Fruit fly (Drosophila melanogaster): Measurements from ENCODE around the gene bma.

bma gene

dm6 chr3L:9969158-9969557 lies 61.2 kb downstream of the bma start:
- TF ChIP-seq noc (tag; optimal IDR thresholded peaks at IDR 0.05), result no peak

- TF ChIP-seq noc (tag; optimal IDR thresholded peaks at IDR 0.05), result peak; percentile 22
These were observed 64.3 kb downstream of the bma start, which contains the start of the genes CG6674, CG42455 and vnc for dm6 chr3L:9972007-9972856. Gene CG6674 (minus strand): TSS chr3L:9972054. Gene CG42455 (plus strand): TSS chr3L:9972312. Gene vnc (plus strand): TSS chr3L:9972312.

- TF ChIP-seq noc (tag; optimal IDR thresholded peaks at IDR 0.05), result no peak
These were observed 66.4 kb downstream of the bma start, which contains the start of gene dpr6 for dm6 chr3L:9974172-9974896. Gene dpr6 (plus strand): TSS chr3L:9974651.

Measured in whole organism, larva.